Worm (Caenorhabditis elegans) whole organism, L1 larva: ENCODE measurements around the gene C01G10.17.

Experiments
- C16A3.4 ChIP-seq: fragments of 150-350 bp; optimal IDR thresholded peaks from 2 replicates; lab custom pipeline; 2014; ENCODE audit warnings: missing biosample characterization, missing genetic modification characterization
- F16B12.6 ChIP-seq: fragments of 150-350 bp; optimal IDR thresholded peaks from 2 replicates; lab custom pipeline; 2014; ENCODE audit warnings: missing biosample characterization, missing genetic modification characterization
- Y116A8C.19 ChIP-seq: sonication (generic microtip); optimal IDR thresholded peaks from 2 replicates; lab custom pipeline; 2016; ENCODE audit warnings: missing compliant biosample characterization, missing genetic modification characterization, borderline replicate concordance
- blmp-1 ChIP-seq: fragments of 150-350 bp; optimal IDR thresholded peaks from 2 replicates; lab custom pipeline; 2014; ENCODE audit warnings: missing biosample characterization, missing genetic modification characterization
- ceh-8 ChIP-seq: fragments of 200-800 bp; sonication (Bioruptor generic); optimal IDR thresholded peaks from 2 replicates; lab custom pipeline; 2018; ENCODE audit warnings: mild to moderate bottlenecking, missing genetic modification characterization, moderate library complexity, missing compliant biosample characterization
- ces-1 ChIP-seq: fragments of 150-350 bp; optimal IDR thresholded peaks from 2 replicates; lab custom pipeline; 2014; ENCODE audit warnings: missing biosample characterization, missing genetic modification reagents, missing genetic modification characterization
- dpl-1 ChIP-seq, 3 experiments: fragments of 150-350 bp in 2 of 3; sonication (generic microtip) in 1 of 3; optimal IDR thresholded peaks; 2 replicates each; lab custom pipeline; 2014 to 2017; ENCODE audit warnings: missing biosample characterization in 3 of 3, missing genetic modification characterization in 3 of 3, missing genetic modification reagents in 3 of 3
- efl-1 ChIP-seq, 4 experiments: fragments of 150-350 bp; optimal IDR thresholded peaks in 3 of 4; peaks in 1 of 4; 1 replicate in 1 of 4; 2 replicates in 3 of 4; lab custom pipeline; 2014; ENCODE audit warnings: missing biosample characterization in 2 of 4, missing genetic modification characterization in 2 of 4, missing genetic modification reagents in 2 of 4
- elt-3 ChIP-seq, 6 experiments: fragments of 150-350 bp in 1 of 6; sonication (generic microtip); optimal IDR thresholded peaks; 2 replicates each; lab custom pipeline; 2017 to 2018; ENCODE audit warnings: missing biosample characterization in 6 of 6, missing genetic modification characterization in 6 of 6, inconsistent platforms in 1 of 6
- fkh-8 ChIP-seq: sonication (generic microtip); optimal IDR thresholded peaks from 2 replicates; lab custom pipeline; 2016; ENCODE audit warnings: mild to moderate bottlenecking, missing genetic modification characterization, missing compliant biosample characterization
- grh-1 ChIP-seq: fragments of 200-800 bp; sonication (Bioruptor generic); IDR thresholded peaks from 2 replicates; pipeline ENCODE4 v1.3.6; 2022; ENCODE audit warnings: missing genetic modification reagents, missing genetic modification characterization, missing compliant biosample characterization
- hlh-17 ChIP-seq: fragments of 200-800 bp; sonication (Bioruptor generic); optimal IDR thresholded peaks from 2 replicates; lab custom pipeline; 2018; ENCODE audit warnings: missing genetic modification characterization, mild to moderate bottlenecking, missing compliant biosample characterization, moderate library complexity, borderline replicate concordance
- hpl-2 ChIP-seq: fragments of 150-350 bp; optimal IDR thresholded peaks from 2 replicates; lab custom pipeline; 2014; ENCODE audit warnings: missing biosample characterization, missing genetic modification reagents, missing genetic modification characterization
- jun-1 ChIP-seq: fragments of 150-350 bp; optimal IDR thresholded peaks from 2 replicates; lab custom pipeline; 2014; ENCODE audit warnings: missing biosample characterization, missing genetic modification reagents, missing genetic modification characterization
- lin-13 ChIP-seq: fragments of 150-350 bp; optimal IDR thresholded peaks from 2 replicates; lab custom pipeline; 2014; ENCODE audit warnings: missing biosample characterization, missing genetic modification reagents, missing genetic modification characterization
- lin-14 ChIP-seq: fragments of 200-800 bp; sonication (Bioruptor generic); optimal IDR thresholded peaks from 2 replicates; lab custom pipeline; 2018; ENCODE audit warnings: mild to moderate bottlenecking, missing genetic modification characterization, moderate library complexity, missing compliant biosample characterization
- lin-15B ChIP-seq: fragments of 150-350 bp; sonication (generic microtip); optimal IDR thresholded peaks from 3 replicates; lab custom pipeline; 2014; ENCODE audit warnings: missing biosample characterization, missing genetic modification characterization
- lin-35 ChIP-seq, 2 experiments: fragments of 150-350 bp; optimal IDR thresholded peaks; 2 replicates each; lab custom pipeline; 2014; ENCODE audit warnings: missing biosample characterization in 2 of 2, missing genetic modification characterization in 2 of 2, missing genetic modification reagents in 2 of 2
- lin-39 ChIP-seq: fragments of 150-350 bp; optimal IDR thresholded peaks from 2 replicates; lab custom pipeline; 2014; ENCODE audit warnings: missing biosample characterization, missing genetic modification reagents, missing genetic modification characterization
- lsy-2 ChIP-seq, 2 experiments: fragments of 150-350 bp; optimal IDR thresholded peaks; 2 replicates each; lab custom pipeline; 2014; ENCODE audit warnings: missing biosample characterization in 2 of 2, missing genetic modification characterization in 2 of 2
- mep-1 ChIP-seq: fragments of 150-350 bp; optimal IDR thresholded peaks from 2 replicates; lab custom pipeline; 2014; ENCODE audit warnings: missing biosample characterization, missing genetic modification characterization
- nhr-12 ChIP-seq: sonication (generic microtip); optimal IDR thresholded peaks from 2 replicates; lab custom pipeline; 2017; ENCODE audit warnings: missing biosample characterization, missing genetic modification characterization
- nhr-20 ChIP-seq: sonication (generic microtip); optimal IDR thresholded peaks from 2 replicates; lab custom pipeline; 2016; ENCODE audit warnings: mild to moderate bottlenecking, missing genetic modification characterization, missing compliant biosample characterization
- nhr-47 ChIP-seq: sonication (generic microtip); optimal IDR thresholded peaks from 2 replicates; lab custom pipeline; 2016; ENCODE audit warnings: mild to moderate bottlenecking, missing genetic modification characterization, moderate library complexity, missing compliant biosample characterization
- nhr-71 ChIP-seq: sonication (generic microtip); optimal IDR thresholded peaks from 2 replicates; lab custom pipeline; 2016; ENCODE audit warnings: mild to moderate bottlenecking, missing genetic modification characterization, moderate library complexity, missing compliant biosample characterization
- nhr-76 ChIP-seq: sonication (generic microtip); optimal IDR thresholded peaks from 2 replicates; lab custom pipeline; 2017; ENCODE audit warnings: missing biosample characterization, missing genetic modification characterization
- nhr-77 ChIP-seq: fragments of 150-350 bp; optimal IDR thresholded peaks from 2 replicates; lab custom pipeline; 2014; ENCODE audit warnings: missing biosample characterization, missing genetic modification characterization
- nhr-85 ChIP-seq: sonication (generic microtip); peaks from one replicate; lab custom pipeline; 2016; ENCODE audit warnings: missing genetic modification characterization, inconsistent platforms, missing compliant biosample characterization
- nhr-90 ChIP-seq: sonication (generic microtip); optimal IDR thresholded peaks from 2 replicates; lab custom pipeline; 2016; ENCODE audit warnings: mild to moderate bottlenecking, missing genetic modification characterization, missing compliant biosample characterization; ENCODE audit not compliant: poor library complexity
- pax-3 ChIP-seq: fragments of 200-800 bp; sonication (Bioruptor generic); optimal IDR thresholded peaks from 2 replicates; lab custom pipeline; 2018; ENCODE audit warnings: mild to moderate bottlenecking, missing genetic modification characterization, moderate library complexity, missing compliant biosample characterization
- rnt-1 ChIP-seq: sonication (generic microtip); optimal IDR thresholded peaks from 2 replicates; lab custom pipeline; 2016; ENCODE audit warnings: mild to moderate bottlenecking, missing genetic modification characterization, moderate library complexity, missing compliant biosample characterization
- skn-1 ChIP-seq: fragments of 150-350 bp; optimal IDR thresholded peaks from 2 replicates; lab custom pipeline; 2014; ENCODE audit warnings: missing biosample characterization, missing genetic modification characterization
- snu-23 ChIP-seq: sonication (generic microtip); optimal IDR thresholded peaks from 2 replicates; lab custom pipeline; 2016; ENCODE audit warnings: missing genetic modification characterization, missing compliant biosample characterization
- sptf-1 ChIP-seq: fragments of 150-350 bp; optimal IDR thresholded peaks from 2 replicates; lab custom pipeline; 2014; ENCODE audit warnings: missing biosample characterization, missing genetic modification characterization
- swsn-7 ChIP-seq: sonication (generic microtip); optimal IDR thresholded peaks from 2 replicates; lab custom pipeline; 2016; ENCODE audit warnings: missing genetic modification characterization, missing compliant biosample characterization
- tbx-2 ChIP-seq: sonication (generic microtip); optimal IDR thresholded peaks from 2 replicates; lab custom pipeline; 2016; ENCODE audit warnings: missing genetic modification characterization, missing compliant biosample characterization
- tlp-1 ChIP-seq: fragments of 150-350 bp; optimal IDR thresholded peaks from 2 replicates; lab custom pipeline; 2014; ENCODE audit warnings: missing biosample characterization, missing genetic modification characterization
- unc-130 ChIP-seq: fragments of 150-350 bp; optimal IDR thresholded peaks from 2 replicates; lab custom pipeline; 2017; ENCODE audit warnings: missing biosample characterization, missing genetic modification characterization, inconsistent platforms
- unc-86 ChIP-seq: sonication (generic microtip); optimal IDR thresholded peaks from 2 replicates; lab custom pipeline; 2016; ENCODE audit warnings: missing genetic modification characterization, missing compliant biosample characterization
- vab-15 ChIP-seq: sonication (generic microtip); optimal IDR thresholded peaks from 2 replicates; lab custom pipeline; 2017; ENCODE audit warnings: missing genotype, mild to moderate bottlenecking, missing genetic modification characterization, missing compliant biosample characterization

Gene C01G10.17

DNA sequence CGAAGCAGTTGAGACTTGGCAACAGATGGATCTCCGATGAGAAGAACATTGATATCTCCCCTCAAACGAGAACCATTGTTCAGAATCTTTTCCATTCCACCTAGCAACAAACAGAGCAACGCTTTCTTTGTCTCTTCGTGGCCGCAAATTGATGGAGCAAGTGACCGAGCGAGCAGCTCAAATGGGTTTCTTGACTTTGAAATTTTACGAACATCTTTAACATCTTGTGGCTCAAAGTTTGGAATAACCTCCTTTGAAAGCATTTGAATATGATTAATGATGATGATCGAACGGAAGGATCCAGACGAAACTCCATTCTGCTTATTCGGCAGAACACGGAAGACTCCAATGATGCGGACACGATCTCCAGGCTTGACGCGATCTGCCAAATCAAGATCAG, 32.1 kb upstream of the C01G10.17 start:
- TF ChIP-seq sptf-1 (tag; lab: Kevin White, UChicago) (no peak), nhr-85 (tag; lab: Kevin White, UChicago) (peak; percentile 34)

DNA sequence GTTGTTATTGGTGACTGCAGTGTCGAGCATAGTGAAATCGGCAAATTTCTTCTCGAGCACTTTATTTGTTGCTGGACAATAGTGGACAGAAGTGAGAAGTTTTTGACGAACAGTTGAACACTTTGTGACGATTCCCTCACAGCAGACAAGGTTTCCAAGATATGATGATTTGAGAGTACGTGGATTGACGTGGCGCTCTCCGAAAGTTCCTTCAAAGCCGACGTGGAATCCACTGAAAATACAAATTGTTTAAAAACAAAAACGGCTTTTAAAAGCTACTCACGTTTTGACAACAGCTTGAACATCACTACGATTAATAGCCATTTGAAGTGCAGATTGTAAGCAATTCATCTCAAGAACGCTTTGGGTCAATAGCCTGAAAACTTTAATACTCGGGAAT, 31.6 kb upstream of the C01G10.17 start:
- TF ChIP-seq nhr-12 (no peak), efl-1 (optimal IDR thresholded peaks at IDR 0.05; lab: Kevin White, UChicago) (no peak), efl-1 (GFP tag; optimal IDR thresholded peaks at IDR 0.05 in 1 of 2; lab: Kevin White, UChicago) (peak in 1 of 2 experiments; percentile 87), grh-1 (GFP tag; lab: Robert Waterston, UW) (0 out of 2 replicates have a peak, but pooled peaks have one; percentile 2)

ce11 chrV:15059534-15059933, 31.0 kb upstream of the C01G10.17 start, which contains the start of the genes mcm-3 and C25D7.15:
TSS of gene mcm-3 (minus strand) at chrV:15059599.
TSS of gene C25D7.15 (plus strand) at chrV:15059808.
- TF ChIP-seq nhr-76 (tag; lab: Kevin White, UChicago) (no peak), sptf-1 (tag; lab: Kevin White, UChicago) (no peak), nhr-20 (tag; lab: Kevin White, UChicago) (peak; percentile 13), nhr-47 (tag; lab: Kevin White, UChicago) (peak; percentile 25), swsn-7 (tag; lab: Kevin White, UChicago) (peak; percentile 26), skn-1 (tag; lab: Kevin White, UChicago) (peak; percentile 37), fkh-8 (tag; lab: Kevin White, UChicago) (no peak), snu-23 (GFP tag; lab: Kevin White, UChicago) (peak; percentile 49), F16B12.6 (tag; lab: Kevin White, UChicago) (peak; percentile 88), nhr-90 (tag; lab: Kevin White, UChicago) (peak; percentile 41), lin-15B (peak; percentile 13), unc-130 (tag; lab: Kevin White, UChicago) (peak; percentile 67), hlh-17 (no peak), ceh-8 (GFP tag; lab: Kevin White, UChicago) (no peak), ces-1 (GFP tag; lab: Kevin White, UChicago) (no peak), nhr-85 (tag; lab: Kevin White, UChicago) (peak; percentile 38), lin-13 (GFP tag; lab: Kevin White, UChicago) (no peak), rnt-1 (tag; lab: Kevin White, UChicago) (peak; percentile 31), pax-3 (tag; lab: Kevin White, UChicago) (no peak), Y116A8C.19 (no peak), mep-1 (tag; lab: Kevin White, UChicago) (peak; percentile 49), efl-1 (optimal IDR thresholded peaks at IDR 0.05; lab: Kevin White, UChicago) (peak; percentile 67 to 87), efl-1 (GFP tag; optimal IDR thresholded peaks at IDR 0.05 in 1 of 2; lab: Kevin White, UChicago) (peak; percentile 88 to 98), blmp-1 (tag; lab: Kevin White, UChicago) (peak; percentile 33), nhr-77 (tag; lab: Kevin White, UChicago) (no peak), lin-35 (GFP tag; optimal IDR thresholded peaks at IDR 0.05; lab: Kevin White, UChicago) (peak; percentile 71 to 90), lin-14 (GFP tag; lab: Kevin White, UChicago) (no peak), lin-39 (tag; lab: Kevin White, UChicago) (no peak), nhr-71 (peak; percentile 55), dpl-1 (GFP tag; optimal IDR thresholded peaks at IDR 0.05; lab: Kevin White, UChicago) (peak; percentile 82 to 89 (median 85)), tbx-2 (tag; lab: Kevin White, UChicago) (peak; percentile 6), elt-3 (tag; optimal IDR thresholded peaks at IDR 0.05; lab: Kevin White, UChicago) (peak in 1 of 6 experiments; percentile 8), tlp-1 (tag; lab: Kevin White, UChicago) (no peak), C16A3.4 (tag; lab: Kevin White, UChicago) (peak; percentile 34), lsy-2 (tag; optimal IDR thresholded peaks at IDR 0.05; lab: Kevin White, UChicago) (peak; percentile 17 to 47)

DNA sequence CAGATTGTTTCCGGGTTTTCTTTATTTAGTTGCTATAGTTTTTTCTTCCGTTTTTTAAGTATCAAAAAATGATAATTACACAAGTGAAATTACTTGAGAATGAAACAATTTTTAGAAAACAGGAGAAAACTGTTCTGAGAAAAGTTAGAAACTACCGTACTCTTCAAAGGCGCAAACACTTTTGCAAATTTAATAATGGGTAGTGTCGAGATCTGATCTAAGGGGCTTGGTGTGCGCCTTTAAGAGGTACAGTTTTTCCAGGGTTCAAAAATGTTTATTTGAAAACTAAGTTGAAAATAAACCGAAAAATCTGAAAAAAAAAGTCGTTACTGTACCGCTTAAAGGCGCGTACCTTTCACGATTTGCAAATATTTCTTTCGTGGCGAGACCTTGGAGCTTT, 30.0 kb upstream of the C01G10.17 start:
- no peak for TF ChIP-seq rnt-1 (tag; lab: Kevin White, UChicago)
- no peak for TF ChIP-seq unc-130 (tag; lab: Kevin White, UChicago)
- TF ChIP-seq vab-15 (tag; lab: Kevin White, UChicago) = no peak
- TF ChIP-seq hpl-2 (GFP tag; lab: Kevin White, UChicago) = no peak
- no peak for TF ChIP-seq jun-1 (tag; lab: Kevin White, UChicago)
- TF ChIP-seq lin-14 (GFP tag; lab: Kevin White, UChicago) = no peak
- TF ChIP-seq unc-86 (tag; lab: Kevin White, UChicago) = no peak
- TF ChIP-seq nhr-20 (tag; lab: Kevin White, UChicago) = no peak
